Worm (Caenorhabditis elegans) whole organism, L1 larva: ENCODE measurements around the gene C02E7.6.

ENCODE experiments used
- C34B4.2 ChIP-seq: sonication (generic microtip); optimal IDR thresholded peaks from 2 replicates; lab custom pipeline; 2017; ENCODE audit warnings: mild to moderate bottlenecking, missing genetic modification characterization, missing compliant biosample characterization
- aha-1 ChIP-seq: fragments of 150-350 bp; optimal IDR thresholded peaks from 2 replicates; lab custom pipeline; 2014; ENCODE audit warnings: missing biosample characterization, missing genetic modification characterization
- alr-1 ChIP-seq: fragments of 200-800 bp; sonication (Bioruptor generic); optimal IDR thresholded peaks from 2 replicates; lab custom pipeline; 2018; ENCODE audit warnings: borderline replicate concordance, mild to moderate bottlenecking, missing genetic modification characterization, missing compliant biosample characterization
- ama-1 ChIP-seq: fragments of 150-350 bp; optimal IDR thresholded peaks from 2 replicates; lab custom pipeline; 2014
- blmp-1 ChIP-seq: fragments of 150-350 bp; optimal IDR thresholded peaks from 2 replicates; lab custom pipeline; 2014; ENCODE audit warnings: missing biosample characterization, missing genetic modification characterization
- ceh-63 ChIP-seq: fragments of 200-800 bp; sonication (Bioruptor generic); optimal IDR thresholded peaks from 2 replicates; lab custom pipeline; 2018; ENCODE audit warnings: mild to moderate bottlenecking, missing genetic modification characterization, missing compliant biosample characterization
- ceh-88 ChIP-seq: fragments of 200-800 bp; sonication (Bioruptor generic); IDR thresholded peaks from 2 replicates; pipeline ENCODE4 v1.3.6; 2022; ENCODE audit warnings: missing genetic modification characterization, missing compliant biosample characterization
- dsc-1 ChIP-seq: sonication (generic microtip); optimal IDR thresholded peaks from 2 replicates; lab custom pipeline; 2016; ENCODE audit warnings: mild to moderate bottlenecking, missing genetic modification characterization, missing compliant biosample characterization
- efl-1 ChIP-seq, 4 experiments: fragments of 150-350 bp; optimal IDR thresholded peaks in 3 of 4; peaks in 1 of 4; 1 replicate in 1 of 4; 2 replicates in 3 of 4; lab custom pipeline; 2014; ENCODE audit warnings: missing biosample characterization in 2 of 4, missing genetic modification characterization in 2 of 4, missing genetic modification reagents in 2 of 4
- egl-13 ChIP-seq: sonication (generic microtip); optimal IDR thresholded peaks from 2 replicates; lab custom pipeline; 2016; ENCODE audit warnings: missing genotype, missing genetic modification reagents, missing genetic modification characterization, missing compliant biosample characterization
- egl-27 ChIP-seq, 2 experiments: fragments of 150-350 bp in 1 of 2; sonication (generic microtip); optimal IDR thresholded peaks; 3 replicates each; lab custom pipeline; 2017 to 2018; ENCODE audit warnings: missing biosample characterization in 2 of 2, missing genetic modification characterization in 2 of 2, missing genetic modification reagents in 2 of 2
- ets-5 ChIP-seq: fragments of 200-800 bp; sonication (Bioruptor generic); IDR thresholded peaks from 2 replicates; pipeline ENCODE4 v1.3.6; 2022; ENCODE audit warnings: missing genetic modification characterization, missing compliant biosample characterization
- fkh-8 ChIP-seq: sonication (generic microtip); optimal IDR thresholded peaks from 2 replicates; lab custom pipeline; 2016; ENCODE audit warnings: mild to moderate bottlenecking, missing genetic modification characterization, missing compliant biosample characterization
- hlh-4 ChIP-seq: sonication (generic microtip); optimal IDR thresholded peaks from 2 replicates; lab custom pipeline; 2016; ENCODE audit warnings: mild to moderate bottlenecking, missing genetic modification characterization, missing compliant biosample characterization
- irx-1 ChIP-seq: sonication (generic microtip); optimal IDR thresholded peaks from 2 replicates; lab custom pipeline; 2016; ENCODE audit warnings: missing genetic modification characterization, missing compliant biosample characterization
- jun-1 ChIP-seq: fragments of 150-350 bp; optimal IDR thresholded peaks from 2 replicates; lab custom pipeline; 2014; ENCODE audit warnings: missing biosample characterization, missing genetic modification reagents, missing genetic modification characterization
- lin-14 ChIP-seq: fragments of 200-800 bp; sonication (Bioruptor generic); optimal IDR thresholded peaks from 2 replicates; lab custom pipeline; 2018; ENCODE audit warnings: mild to moderate bottlenecking, missing genetic modification characterization, moderate library complexity, missing compliant biosample characterization
- lin-15B ChIP-seq: fragments of 150-350 bp; sonication (generic microtip); optimal IDR thresholded peaks from 3 replicates; lab custom pipeline; 2014; ENCODE audit warnings: missing biosample characterization, missing genetic modification characterization
- lsy-2 ChIP-seq, 2 experiments: fragments of 150-350 bp; optimal IDR thresholded peaks; 2 replicates each; lab custom pipeline; 2014; ENCODE audit warnings: missing biosample characterization in 2 of 2, missing genetic modification characterization in 2 of 2
- mdl-1 ChIP-seq, 2 experiments: fragments of 150-350 bp; optimal IDR thresholded peaks; 2 replicates each; lab custom pipeline; 2014 to 2017; ENCODE audit warnings: missing biosample characterization in 2 of 2, missing genetic modification characterization in 2 of 2, inconsistent platforms in 1 of 2
- nhr-11 ChIP-seq: fragments of 150-350 bp; optimal IDR thresholded peaks from 2 replicates; lab custom pipeline; 2014; ENCODE audit warnings: missing biosample characterization, missing genetic modification characterization
- nhr-12 ChIP-seq: sonication (generic microtip); optimal IDR thresholded peaks from 2 replicates; lab custom pipeline; 2017; ENCODE audit warnings: missing biosample characterization, missing genetic modification characterization
- nhr-20 ChIP-seq: sonication (generic microtip); optimal IDR thresholded peaks from 2 replicates; lab custom pipeline; 2016; ENCODE audit warnings: mild to moderate bottlenecking, missing genetic modification characterization, missing compliant biosample characterization
- nhr-237 ChIP-seq: fragments of 150-350 bp; optimal IDR thresholded peaks from 2 replicates; lab custom pipeline; 2014; ENCODE audit warnings: missing biosample characterization, missing genetic modification characterization
- nhr-28 ChIP-seq: fragments of 150-350 bp; optimal IDR thresholded peaks from 2 replicates; lab custom pipeline; 2014; ENCODE audit warnings: missing biosample characterization, missing genetic modification characterization
- nhr-47 ChIP-seq: sonication (generic microtip); optimal IDR thresholded peaks from 2 replicates; lab custom pipeline; 2016; ENCODE audit warnings: mild to moderate bottlenecking, missing genetic modification characterization, moderate library complexity, missing compliant biosample characterization
- nhr-71 ChIP-seq: sonication (generic microtip); optimal IDR thresholded peaks from 2 replicates; lab custom pipeline; 2016; ENCODE audit warnings: mild to moderate bottlenecking, missing genetic modification characterization, moderate library complexity, missing compliant biosample characterization
- nhr-76 ChIP-seq: sonication (generic microtip); optimal IDR thresholded peaks from 2 replicates; lab custom pipeline; 2017; ENCODE audit warnings: missing biosample characterization, missing genetic modification characterization
- nhr-85 ChIP-seq: sonication (generic microtip); peaks from one replicate; lab custom pipeline; 2016; ENCODE audit warnings: missing genetic modification characterization, inconsistent platforms, missing compliant biosample characterization
- pag-3 ChIP-seq: sonication (generic microtip); optimal IDR thresholded peaks from 2 replicates; lab custom pipeline; 2017; ENCODE audit warnings: missing genetic modification characterization, mild to moderate bottlenecking, missing compliant biosample characterization, antibody characterized with exemption, borderline replicate concordance; ENCODE audit not compliant: insufficient read depth
- pqm-1 ChIP-seq: sonication (generic microtip); optimal IDR thresholded peaks from 3 replicates; lab custom pipeline; 2017; ENCODE audit warnings: missing biosample characterization, missing genetic modification characterization
- rnt-1 ChIP-seq: sonication (generic microtip); optimal IDR thresholded peaks from 2 replicates; lab custom pipeline; 2016; ENCODE audit warnings: mild to moderate bottlenecking, missing genetic modification characterization, moderate library complexity, missing compliant biosample characterization
- snpc-4 ChIP-seq: fragments of 150-350 bp; optimal IDR thresholded peaks from 2 replicates; lab custom pipeline; 2014; ENCODE audit warnings: missing biosample characterization, missing genetic modification characterization
- sptf-1 ChIP-seq: fragments of 150-350 bp; optimal IDR thresholded peaks from 2 replicates; lab custom pipeline; 2014; ENCODE audit warnings: missing biosample characterization, missing genetic modification characterization
- sup-37 ChIP-seq: fragments of 200-800 bp; sonication (Bioruptor generic); optimal IDR thresholded peaks from 2 replicates; lab custom pipeline; 2018; ENCODE audit warnings: mild to moderate bottlenecking, missing genetic modification characterization, missing compliant biosample characterization
- tlp-1 ChIP-seq: fragments of 150-350 bp; optimal IDR thresholded peaks from 2 replicates; lab custom pipeline; 2014; ENCODE audit warnings: missing biosample characterization, missing genetic modification characterization
- unc-130 ChIP-seq: fragments of 150-350 bp; optimal IDR thresholded peaks from 2 replicates; lab custom pipeline; 2017; ENCODE audit warnings: missing biosample characterization, missing genetic modification characterization, inconsistent platforms
- unc-30 ChIP-seq: sonication (generic microtip); optimal IDR thresholded peaks from 2 replicates; lab custom pipeline; 2017; ENCODE audit warnings: missing biosample characterization, missing genetic modification characterization
- unc-62 ChIP-seq: fragments of 150-350 bp; optimal IDR thresholded peaks from 2 replicates; lab custom pipeline; 2014; ENCODE audit warnings: missing biosample characterization, missing genetic modification reagents, missing genetic modification characterization
- vab-15 ChIP-seq: sonication (generic microtip); optimal IDR thresholded peaks from 2 replicates; lab custom pipeline; 2017; ENCODE audit warnings: missing genotype, mild to moderate bottlenecking, missing genetic modification characterization, missing compliant biosample characterization
- zag-1 ChIP-seq: fragments of 150-350 bp; optimal IDR thresholded peaks from 2 replicates; lab custom pipeline; 2014; ENCODE audit warnings: missing biosample characterization, missing genetic modification characterization
- zip-4 ChIP-seq: fragments of 200-800 bp; sonication (Bioruptor generic); optimal IDR thresholded peaks from 2 replicates; lab custom pipeline; 2018; ENCODE audit warnings: mild to moderate bottlenecking, missing genetic modification characterization, moderate library complexity, missing compliant biosample characterization
- ztf-4 ChIP-seq: fragments of 150-350 bp; optimal IDR thresholded peaks from 2 replicates; lab custom pipeline; 2014; ENCODE audit warnings: missing biosample characterization, missing genetic modification characterization

Gene C02E7.6

DNA sequence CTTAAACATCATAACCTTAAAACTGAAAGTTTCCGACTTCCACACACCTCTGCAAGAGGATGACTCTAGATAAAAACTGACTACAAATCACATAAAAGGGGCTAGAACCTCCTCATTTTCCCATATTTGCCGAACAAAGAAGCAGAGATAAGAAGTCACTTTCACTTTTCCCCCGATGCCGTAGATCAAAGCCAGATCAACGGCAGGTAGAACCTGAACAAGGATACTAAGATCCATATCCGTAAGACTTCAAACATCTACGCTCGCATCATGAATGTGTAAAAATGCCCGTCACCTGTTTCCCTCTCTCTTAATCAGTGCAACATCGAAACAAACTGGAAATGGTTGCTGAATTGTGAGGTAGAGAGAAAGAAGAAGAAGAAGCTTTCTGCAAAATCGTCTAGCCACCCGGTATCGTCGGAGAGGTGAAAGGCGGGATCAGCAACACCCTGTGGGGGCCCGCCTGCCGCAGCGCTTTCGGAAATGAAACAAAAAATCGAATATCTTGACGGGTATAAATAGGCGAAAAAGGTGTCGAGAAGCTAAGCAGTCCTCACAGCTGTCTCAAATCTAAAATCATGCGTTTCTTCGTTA, at the start of gene C02E7.6:
C02E7.6 (plus strand) TSS at position 544 of the 594 bp plus-strand sequence.
- no peak for TF ChIP-seq C34B4.2 (tag; lab: Kevin White, UChicago)
- no peak for TF ChIP-seq zag-1
- peak; percentile 88 for TF ChIP-seq blmp-1 (tag; lab: Kevin White, UChicago)
- TF ChIP-seq jun-1 (tag; lab: Kevin White, UChicago) = peak; percentile 2
- no peak for TF ChIP-seq nhr-85 (tag; lab: Kevin White, UChicago)
- TF ChIP-seq egl-13 = no peak
- no peak for TF ChIP-seq nhr-12 (tag; lab: Kevin White, UChicago)
- no peak for TF ChIP-seq nhr-11 (tag; lab: Kevin White, UChicago)
- no peak for TF ChIP-seq mdl-1 (tag; optimal IDR thresholded peaks at IDR 0.05; lab: Kevin White, UChicago)
- no peak for TF ChIP-seq nhr-237 (tag; lab: Kevin White, UChicago)
- TF ChIP-seq efl-1 (optimal IDR thresholded peaks at IDR 0.05; lab: Kevin White, UChicago) = no peak
- no peak for TF ChIP-seq efl-1 (GFP tag; optimal IDR thresholded peaks at IDR 0.05 in 1 of 2; lab: Kevin White, UChicago)
- TF ChIP-seq ztf-4 (tag; lab: Kevin White, UChicago) = peak; percentile 81
- no peak for TF ChIP-seq snpc-4 (tag; lab: Kevin White, UChicago)
- TF ChIP-seq pag-3 (tag; lab: Kevin White, UChicago) = no peak
- no peak for TF ChIP-seq ceh-63 (GFP tag; lab: Kevin White, UChicago)
- TF ChIP-seq aha-1 (tag; lab: Kevin White, UChicago) = no peak
- no peak for TF ChIP-seq sptf-1 (tag; lab: Kevin White, UChicago)
- TF ChIP-seq tlp-1 (tag; lab: Kevin White, UChicago) = no peak
- TF ChIP-seq lin-15B (tag; lab: Kevin White, UChicago) = no peak
- TF ChIP-seq zip-4 (GFP tag; lab: Kevin White, UChicago) = no peak
- TF ChIP-seq alr-1 (tag; lab: Kevin White, UChicago) = no peak
- TF ChIP-seq dsc-1 (tag; lab: Kevin White, UChicago) = no peak
- no peak for TF ChIP-seq sup-37 (GFP tag; lab: Kevin White, UChicago)

ce11 chrV:4870627-4871026, 48.4 kb upstream of the C02E7.6 start:
- TF ChIP-seq dsc-1 (tag; lab: Kevin White, UChicago) (no peak), hlh-4 (tag; lab: Kevin White, UChicago) (peak; percentile 73), nhr-12 (tag; lab: Kevin White, UChicago) (no peak), fkh-8 (tag; lab: Kevin White, UChicago) (peak; percentile 58), lsy-2 (tag; optimal IDR thresholded peaks at IDR 0.05; lab: Kevin White, UChicago) (no peak), pqm-1 (tag; lab: Kevin White, UChicago) (no peak), nhr-20 (tag; lab: Kevin White, UChicago) (peak; percentile 11), efl-1 (optimal IDR thresholded peaks at IDR 0.05; lab: Kevin White, UChicago) (no peak), efl-1 (GFP tag; optimal IDR thresholded peaks at IDR 0.05 in 1 of 2; lab: Kevin White, UChicago) (no peak), vab-15 (tag; lab: Kevin White, UChicago) (no peak), nhr-11 (tag; lab: Kevin White, UChicago) (peak; percentile 68), nhr-76 (no peak), rnt-1 (tag; lab: Kevin White, UChicago) (no peak), zag-1 (no peak), lin-14 (GFP tag; lab: Kevin White, UChicago) (peak; percentile 44), egl-13 (no peak), ceh-88 (GFP tag; lab: Robert Waterston, UW) (no peak), nhr-71 (tag; lab: Kevin White, UChicago) (peak; percentile 52), egl-27 (tag; optimal IDR thresholded peaks at IDR 0.05; lab: Kevin White, UChicago) (no peak), nhr-47 (tag; lab: Kevin White, UChicago) (peak; percentile 49)
- TF ChIP-seq, all 84 proteins: peak for 7

ce11 chrV:4871992-4872391, 47.0 kb upstream of the C02E7.6 start, which contains the start of gene srd-33:
srd-33 (plus strand) TSS chrV:4872292.
- TF ChIP-seq irx-1 (tag; lab: Kevin White, UChicago) (no peak), alr-1 (tag; lab: Kevin White, UChicago) (no peak), ets-5 (GFP tag; lab: Robert Waterston, UW) (no peak), nhr-28 (tag; lab: Kevin White, UChicago) (no peak), unc-130 (tag; lab: Kevin White, UChicago) (no peak), unc-30 (tag; lab: Kevin White, UChicago) (no peak), ama-1 (lab: Kevin White, UChicago) (no peak), nhr-71 (tag; lab: Kevin White, UChicago) (no peak), lin-15B (tag; lab: Kevin White, UChicago) (no peak), lin-14 (GFP tag; lab: Kevin White, UChicago) (no peak), unc-62 (GFP tag; lab: Kevin White, UChicago) (no peak)
